Fruit fly (Drosophila melanogaster) whole organism, embryonic: ENCODE results near the gene AstC.

Source experiments
- Awh ChIP-seq: fragments of 200-800 bp; sonication (Bioruptor generic); IDR thresholded peaks from 2 replicates; pipeline ENCODE4, ENCODE4 v1.3.6; 2022; ENCODE audit warnings: missing biosample characterization, missing genetic modification characterization
- C15 ChIP-seq: fragments of 200-800 bp; sonication (Bioruptor generic); IDR thresholded peaks from 3 replicates; pipeline ENCODE4 v1.3.6; 2022; ENCODE audit warnings: missing biosample characterization, missing genetic modification characterization
- CG10366 ChIP-seq: fragments of 200-800 bp; sonication (Bioruptor generic); IDR thresholded peaks from 2 replicates; pipeline ENCODE4 v1.3.6; 2022; ENCODE audit warnings: missing biosample characterization, missing genetic modification characterization
- CG10565 ChIP-seq: fragments of 200-800 bp; sonication (Bioruptor generic); optimal IDR thresholded peaks from 3 replicates; lab custom pipeline; 2016; ENCODE audit warnings: missing biosample characterization, mild to moderate bottlenecking, missing genetic modification characterization
- CG14860 ChIP-seq: fragments of 200-800 bp; sonication (Bioruptor generic); IDR thresholded peaks from 3 replicates; pipeline ENCODE4 v1.3.6; 2022; ENCODE audit warnings: missing biosample characterization, missing genetic modification characterization; ENCODE audit not compliant: partially characterized antibody
- CG15269 ChIP-seq: fragments of 200-800 bp; sonication (Bioruptor generic); optimal IDR thresholded peaks from 2 replicates; lab custom pipeline; 2018; ENCODE audit warnings: missing biosample characterization, mild to moderate bottlenecking, missing genetic modification characterization, moderate library complexity
- CG15601 ChIP-seq: fragments of 200-800 bp; sonication (Bioruptor generic); optimal IDR thresholded peaks from 3 replicates; lab custom pipeline; 2019; ENCODE audit warnings: missing biosample characterization, mild to moderate bottlenecking, missing genetic modification characterization, moderate library complexity
- CG1647 ChIP-seq: fragments of 200-800 bp; sonication (Bioruptor generic); optimal IDR thresholded peaks from 3 replicates; lab custom pipeline; 2016; ENCODE audit warnings: missing biosample characterization, missing genetic modification characterization
- CG18011 ChIP-seq: fragments of 200-800 bp; sonication (Bioruptor generic); optimal IDR thresholded peaks from 2 replicates; lab custom pipeline; 2017; ENCODE audit warnings: missing biosample characterization, missing genetic modification characterization, mild to moderate bottlenecking, moderate library complexity, missing genotype
- CG2116 ChIP-seq: fragments of 200-800 bp; sonication (Bioruptor generic); optimal IDR thresholded peaks from 3 replicates; lab custom pipeline; 2018; ENCODE audit warnings: missing biosample characterization, mild to moderate bottlenecking, missing genetic modification characterization
- CG2120 ChIP-seq: fragments of 200-800 bp; sonication (Bioruptor generic); optimal IDR thresholded peaks from 3 replicates; lab custom pipeline; 2016; ENCODE audit warnings: missing biosample characterization, missing genetic modification characterization
- CG2199 ChIP-seq: fragments of 200-800 bp; sonication (Bioruptor generic); IDR thresholded peaks from 3 replicates; pipeline ENCODE4 v1.3.6; 2022; ENCODE audit warnings: missing biosample characterization, missing genetic modification characterization
- CG32767 ChIP-seq: fragments of 200-800 bp; sonication (Bioruptor generic); IDR thresholded peaks from 2 replicates; pipeline ENCODE4 v1.3.6; 2022; ENCODE audit warnings: missing biosample characterization, missing genetic modification characterization
- CG4730 ChIP-seq: fragments of 200-800 bp; sonication (Bioruptor generic); IDR thresholded peaks from 2 replicates; pipeline ENCODE4 v1.3.6; 2022; ENCODE audit warnings: missing biosample characterization, missing genetic modification characterization
- CG7928 ChIP-seq: fragments of 200-800 bp; sonication (Bioruptor generic); optimal IDR thresholded peaks from 2 replicates; lab custom pipeline; 2017; ENCODE audit warnings: missing biosample characterization, mild to moderate bottlenecking, missing genetic modification characterization
- CG8765 ChIP-seq: fragments of 200-800 bp; sonication (Bioruptor generic); IDR thresholded peaks from 2 replicates; pipeline ENCODE4 v1.3.6; 2022; ENCODE audit warnings: missing biosample characterization, missing genetic modification characterization
- CG8944 ChIP-seq: fragments of 200-800 bp; sonication (Bioruptor generic); optimal IDR thresholded peaks from 3 replicates; lab custom pipeline; 2016; ENCODE audit warnings: missing biosample characterization, missing genetic modification characterization
- CG9215 ChIP-seq: fragments of 200-800 bp; sonication (Bioruptor generic); IDR thresholded peaks from 2 replicates; pipeline ENCODE4 v1.3.6; 2022; ENCODE audit warnings: missing biosample characterization, missing genetic modification characterization
- CG9817 ChIP-seq: fragments of 200-800 bp; sonication (Bioruptor generic); optimal IDR thresholded peaks from 2 replicates; lab custom pipeline; 2018; ENCODE audit warnings: missing biosample characterization, mild to moderate bottlenecking, missing genetic modification characterization, moderate library complexity
- D ChIP-seq, 2 experiments: fragments of 200-800 bp in 1 of 2; fragments of >200 bp in 1 of 2; sonication (Bioruptor generic) in 1 of 2; optimal IDR thresholded peaks; 2 replicates in 1 of 2; 3 replicates in 1 of 2; lab custom pipeline; 2017; ENCODE audit warnings: mild to moderate bottlenecking in 1 of 2, missing biosample characterization in 1 of 2, missing genetic modification characterization in 1 of 2, missing genetic modification reagents in 1 of 2
- Deaf1 ChIP-seq: fragments of 200-800 bp; optimal IDR thresholded peaks from 3 replicates; lab custom pipeline; 2019; ENCODE audit warnings: missing biosample characterization, mild to moderate bottlenecking, missing genetic modification characterization, moderate library complexity
- GATAe ChIP-seq: fragments of 200-800 bp; sonication (Bioruptor generic); conservative IDR thresholded peaks from 2 replicates; pipeline ENCODE4 v1.3.6; 2022; ENCODE audit warnings: missing biosample characterization, missing genetic modification characterization
- Gug ChIP-seq: fragments of 200-800 bp; sonication (Bioruptor generic); IDR thresholded peaks from 4 replicates; pipeline ENCODE4 v1.3.6; 2022; ENCODE audit warnings: missing biosample characterization, missing genetic modification characterization
- H15 ChIP-seq: fragments of 200-800 bp; sonication (Bioruptor generic); IDR thresholded peaks from 3 replicates; pipeline ENCODE4 v1.3.6; 2022; ENCODE audit warnings: missing biosample characterization, missing genetic modification characterization
- MESR4 ChIP-seq: fragments of 200-800 bp; sonication (Bioruptor generic); optimal IDR thresholded peaks from 2 replicates; lab custom pipeline; 2018; ENCODE audit warnings: missing biosample characterization, mild to moderate bottlenecking, missing genetic modification characterization, moderate library complexity
- Med ChIP-seq: fragments of 200-800 bp; sonication (Bioruptor generic); peaks from one replicate; lab custom pipeline; 2016; ENCODE audit warnings: missing biosample characterization, missing genetic modification characterization, mild to moderate bottlenecking, inconsistent platforms, moderate library complexity
- Myb ChIP-seq: fragments of 200-800 bp; sonication (Bioruptor generic); optimal IDR thresholded peaks from 2 replicates; lab custom pipeline; 2016; ENCODE audit warnings: missing biosample characterization, missing genetic modification characterization
- Opbp ChIP-seq: fragments of 200-800 bp; sonication (Bioruptor generic); IDR thresholded peaks from 3 replicates; pipeline ENCODE4 v1.3.6; 2022; ENCODE audit warnings: missing biosample characterization, missing genetic modification characterization; ENCODE audit not compliant: partially characterized antibody
- Rx ChIP-seq: fragments of 200-800 bp; sonication (Bioruptor generic); IDR thresholded peaks from 2 replicates; pipeline ENCODE4 v1.3.6; 2022; ENCODE audit warnings: missing biosample characterization, missing genetic modification characterization
- Sin3A ChIP-seq: fragments of >200 bp; optimal IDR thresholded peaks from 2 replicates; lab custom pipeline; 2018
- Six4 ChIP-seq: fragments of 200-800 bp; sonication (Bioruptor generic); optimal IDR thresholded peaks from 2 replicates; lab custom pipeline; 2016; ENCODE audit warnings: missing biosample characterization, missing genetic modification characterization
- Sry-δ ChIP-seq: fragments of 200-800 bp; sonication (Bioruptor generic); optimal IDR thresholded peaks from 2 replicates; lab custom pipeline; 2016; ENCODE audit warnings: missing biosample characterization, missing genetic modification characterization
- TFAM ChIP-seq: fragments of 200-800 bp; sonication (Bioruptor generic); optimal IDR thresholded peaks from 2 replicates; lab custom pipeline; 2017; ENCODE audit warnings: missing biosample characterization, missing genetic modification characterization, inconsistent platforms
- YL-1 ChIP-seq: fragments of 200-800 bp; sonication (Bioruptor generic); optimal IDR thresholded peaks from 3 replicates; lab custom pipeline; 2017; ENCODE audit warnings: missing biosample characterization, mild to moderate bottlenecking, missing genetic modification characterization
- al ChIP-seq: fragments of 200-800 bp; sonication (Bioruptor generic); IDR thresholded peaks from 2 replicates; pipeline ENCODE4 v1.3.6; 2022; ENCODE audit warnings: missing biosample characterization, missing genetic modification characterization
- br ChIP-seq: fragments of >200 bp; optimal IDR thresholded peaks from 2 replicates; lab custom pipeline; 2017
- cato ChIP-seq: fragments of 200-800 bp; sonication (Bioruptor generic); optimal IDR thresholded peaks from 2 replicates; lab custom pipeline; 2016; ENCODE audit warnings: missing biosample characterization, missing genetic modification characterization, borderline replicate concordance
- cg ChIP-seq: fragments of 200-800 bp; sonication (Bioruptor generic); optimal IDR thresholded peaks from 3 replicates; lab custom pipeline; 2019; ENCODE audit warnings: missing biosample characterization, mild to moderate bottlenecking, missing genetic modification characterization, moderate library complexity
- ewg ChIP-seq: fragments of 200-800 bp; sonication (Bioruptor generic); optimal IDR thresholded peaks from 3 replicates; lab custom pipeline; 2017; ENCODE audit warnings: mild to moderate bottlenecking, missing biosample characterization, missing genetic modification reagents, missing genetic modification characterization
- fd96Cb ChIP-seq: fragments of 200-800 bp; sonication (Bioruptor generic); optimal IDR thresholded peaks from 2 replicates; lab custom pipeline; 2018; ENCODE audit warnings: missing biosample characterization, mild to moderate bottlenecking, missing genetic modification characterization, moderate library complexity
- gcm ChIP-seq: fragments of 200-800 bp; sonication (Bioruptor generic); optimal IDR thresholded peaks from 2 replicates; lab custom pipeline; 2019; ENCODE audit warnings: missing biosample characterization, mild to moderate bottlenecking, missing genetic modification characterization, moderate library complexity
- gro ChIP-seq: fragments of 200-800 bp; sonication (Bioruptor generic); optimal IDR thresholded peaks from 2 replicates; lab custom pipeline; 2016; ENCODE audit warnings: missing biosample characterization, missing genetic modification characterization
- gt ChIP-seq: fragments of 200-800 bp; sonication (Bioruptor generic); IDR thresholded peaks from 2 replicates; pipeline ENCODE4 v1.3.6; 2022; ENCODE audit warnings: missing biosample characterization, missing genetic modification characterization
- ken ChIP-seq: fragments of 200-800 bp; sonication (Bioruptor generic); IDR thresholded peaks from 3 replicates; pipeline ENCODE4 v1.3.6; 2022; ENCODE audit warnings: missing biosample characterization, missing genetic modification characterization
- nmo ChIP-seq: fragments of 200-800 bp; sonication (Bioruptor generic); optimal IDR thresholded peaks from 2 replicates; lab custom pipeline; 2018; ENCODE audit warnings: missing biosample characterization, mild to moderate bottlenecking, missing genetic modification characterization, moderate library complexity
- pho ChIP-seq: fragments of 200-800 bp; sonication (Bioruptor generic); optimal IDR thresholded peaks from 2 replicates; lab custom pipeline; 2016; ENCODE audit warnings: missing biosample characterization, missing genetic modification characterization
- sd ChIP-seq: fragments of 200-800 bp; sonication (Bioruptor generic); optimal IDR thresholded peaks from 3 replicates; lab custom pipeline; 2018; ENCODE audit warnings: missing biosample characterization, mild to moderate bottlenecking, missing genetic modification characterization, moderate library complexity
- shn ChIP-seq: fragments of 200-800 bp; sonication (Bioruptor generic); optimal IDR thresholded peaks from 3 replicates; lab custom pipeline; 2016; ENCODE audit warnings: missing biosample characterization, missing genetic modification characterization
- slou ChIP-seq: fragments of 200-800 bp; sonication (Bioruptor generic); optimal IDR thresholded peaks from 3 replicates; lab custom pipeline; 2016; ENCODE audit warnings: missing biosample characterization, missing genetic modification characterization
- tna ChIP-seq: fragments of 200-800 bp; sonication (Bioruptor generic); IDR thresholded peaks from 2 replicates; pipeline ENCODE4 v1.3.6; 2022; ENCODE audit warnings: missing biosample characterization, missing genetic modification characterization; ENCODE audit not compliant: partially characterized antibody
- trh ChIP-seq: fragments of 200-800 bp; sonication (Bioruptor generic); optimal IDR thresholded peaks from 2 replicates; lab custom pipeline; 2016; ENCODE audit warnings: missing biosample characterization, missing genetic modification characterization
- wdn ChIP-seq: fragments of 200-800 bp; sonication (Bioruptor generic); IDR thresholded peaks from 2 replicates; pipeline ENCODE4 v1.3.6; 2022; ENCODE audit warnings: missing biosample characterization, missing genetic modification characterization

Gene AstC

dm6 chr2L:11119966-11120517 lies 38.8 kb upstream of the AstC start, which contains the start of gene CG6230 (continued):
- TF ChIP-seq sd, result no peak
- TF ChIP-seq tna, result 0 out of 2 replicates have a peak, but pooled peaks have one; percentile 37
- TF ChIP-seq CG8944 (GFP tag; lab: Kevin White, UChicago), result no peak
- no peak for TF ChIP-seq ewg (GFP tag; lab: Kevin White, UChicago)
- TF ChIP-seq CG32767 (GFP tag; lab: Robert Waterston, UW), result no peak
- peak; percentile 86 for TF ChIP-seq CG2116 (GFP tag; lab: Kevin White, UChicago)
- no peak for TF ChIP-seq trh
- no peak for TF ChIP-seq cg (GFP tag; lab: Kevin White, UChicago)
- TF ChIP-seq Sry-δ (GFP tag; lab: Kevin White, UChicago), result peak; percentile 61
- TF ChIP-seq al (GFP tag; lab: Robert Waterston, UW), result no peak
- no peak for TF ChIP-seq gt (GFP tag; lab: Robert Waterston, UW)
- peak; percentile 66 for TF ChIP-seq YL-1
- TF ChIP-seq pho (GFP tag; lab: Kevin White, UChicago), result no peak
- TF ChIP-seq slou (GFP tag; lab: Kevin White, UChicago), result no peak
- TF ChIP-seq CG10565, result no peak
- no peak for TF ChIP-seq cato
- no peak for TF ChIP-seq CG1647 (GFP tag; lab: Kevin White, UChicago)
- peak; percentile 9 for TF ChIP-seq nmo (GFP tag; lab: Kevin White, UChicago)
- TF ChIP-seq Rx (GFP tag; lab: Robert Waterston, UW), result no peak
- TF ChIP-seq CG2120, result no peak
- TF ChIP-seq fd96Cb, result no peak
- no peak for TF ChIP-seq C15 (GFP tag; lab: Robert Waterston, UW)
- TF ChIP-seq CG4730, result no peak
- TF ChIP-seq GATAe (GFP tag; lab: Robert Waterston, UW), result no peak
- TF ChIP-seq Awh, result no peak
- peak; percentile 26; the same call in 1 of the 3 replicates for TF ChIP-seq CG14860 (GFP tag; lab: Robert Waterston, UW)
- no peak for TF ChIP-seq gro
- TF ChIP-seq Sin3A (lab: Kevin White, UChicago), result peak; percentile 3
- no peak for TF ChIP-seq CG18011 (GFP tag; lab: Kevin White, UChicago)
- no peak for TF ChIP-seq D (optimal IDR thresholded peaks at IDR 0.05; lab: Kevin White, UChicago)
- no peak for TF ChIP-seq D (GFP tag; optimal IDR thresholded peaks at IDR 0.05; lab: Kevin White, UChicago)
- TF ChIP-seq br (lab: Kevin White, UChicago), result no peak
- no peak for TF ChIP-seq shn
- TF ChIP-seq CG9817 (tag; lab: Kevin White, UChicago), result no peak
- TF ChIP-seq MESR4 (GFP tag; lab: Kevin White, UChicago), result peak; percentile 52
- no peak for TF ChIP-seq CG15601 (tag; lab: Kevin White, UChicago)
- no peak for TF ChIP-seq wdn (GFP tag; lab: Robert Waterston, UW)
- no peak for TF ChIP-seq CG10366 (GFP tag; lab: Robert Waterston, UW)
- no peak for TF ChIP-seq gcm
- no peak for TF ChIP-seq CG2199 (GFP tag; lab: Robert Waterston, UW)
- no peak for TF ChIP-seq CG8765
- no peak for TF ChIP-seq Deaf1 (tag; lab: Kevin White, UChicago)
- no peak for TF ChIP-seq Six4 (GFP tag; lab: Kevin White, UChicago)
- TF ChIP-seq CG9215, result no peak
- no peak for TF ChIP-seq CG7928 (GFP tag; lab: Kevin White, UChicago)
- peak; percentile 67; the same call in 2 of the 3 replicates for TF ChIP-seq Opbp (GFP tag; lab: Robert Waterston, UW)
- no peak for TF ChIP-seq H15 (GFP tag; lab: Robert Waterston, UW)
- TF ChIP-seq ken (GFP tag; lab: Robert Waterston, UW), result no peak
- no peak for TF ChIP-seq Med (GFP tag; lab: Kevin White, UChicago)
- TF ChIP-seq TFAM (GFP tag; lab: Kevin White, UChicago), result no peak
- peak; percentile 78 for TF ChIP-seq Myb (GFP tag; lab: Kevin White, UChicago)
- no peak for TF ChIP-seq Gug (GFP tag; lab: Robert Waterston, UW)
- no peak for TF ChIP-seq CG15269
